Fruit fly (Drosophila melanogaster) whole organism, embryonic: ENCODE data around the gene CG9393.

ENCODE experiments used
- Aef1 ChIP-seq: fragments of 200-800 bp; sonication (Bioruptor generic); IDR thresholded peaks from 3 replicates; pipeline ENCODE4 v1.3.6; 2022; ENCODE audit warnings: missing biosample characterization, missing genetic modification characterization
- Bgb ChIP-seq: fragments of 200-800 bp; sonication (Bioruptor generic); IDR thresholded peaks from 2 replicates; pipeline ENCODE4 v1.3.6; 2022; ENCODE audit warnings: missing biosample characterization, missing genetic modification characterization; ENCODE audit not compliant: partially characterized antibody
- Blimp-1 ChIP-seq: fragments of 200-800 bp; sonication (Bioruptor generic); optimal IDR thresholded peaks from 3 replicates; lab custom pipeline; 2018; ENCODE audit warnings: missing biosample characterization, missing genetic modification characterization, mild to moderate bottlenecking, moderate library complexity, missing genetic modification reagents
- CG11504 ChIP-seq: fragments of 200-800 bp; sonication (Bioruptor generic); optimal IDR thresholded peaks from 3 replicates; lab custom pipeline; 2019; ENCODE audit warnings: missing biosample characterization, mild to moderate bottlenecking, missing genetic modification characterization, moderate library complexity
- CG12744 ChIP-seq: fragments of 200-800 bp; sonication (Bioruptor generic); optimal IDR thresholded peaks from 2 replicates; lab custom pipeline; 2016; ENCODE audit warnings: missing biosample characterization, missing genetic modification characterization
- CG12769 ChIP-seq: fragments of 200-800 bp; sonication (Bioruptor generic); optimal IDR thresholded peaks from 2 replicates; lab custom pipeline; 2019; ENCODE audit warnings: missing biosample characterization, mild to moderate bottlenecking, missing genetic modification characterization, moderate library complexity
- CG14860 ChIP-seq: fragments of 200-800 bp; sonication (Bioruptor generic); IDR thresholded peaks from 3 replicates; pipeline ENCODE4 v1.3.6; 2022; ENCODE audit warnings: missing biosample characterization, missing genetic modification characterization; ENCODE audit not compliant: partially characterized antibody
- CG15269 ChIP-seq: fragments of 200-800 bp; sonication (Bioruptor generic); optimal IDR thresholded peaks from 2 replicates; lab custom pipeline; 2018; ENCODE audit warnings: missing biosample characterization, mild to moderate bottlenecking, missing genetic modification characterization, moderate library complexity
- CG16813 ChIP-seq: fragments of 200-800 bp; sonication (Bioruptor generic); IDR thresholded peaks from 3 replicates; pipeline ENCODE4 v1.3.6; 2022; ENCODE audit warnings: missing biosample characterization, missing genetic modification characterization; ENCODE audit not compliant: partially characterized antibody
- CG2202 ChIP-seq: fragments of 200-800 bp; sonication (Bioruptor generic); optimal IDR thresholded peaks from 2 replicates; lab custom pipeline; 2018; ENCODE audit warnings: missing biosample characterization, mild to moderate bottlenecking, missing genetic modification characterization
- CG6254 ChIP-seq: fragments of 200-800 bp; sonication (Bioruptor generic); optimal IDR thresholded peaks from 3 replicates; lab custom pipeline; 2017; ENCODE audit warnings: mild to moderate bottlenecking, missing biosample characterization, missing genetic modification reagents, missing genetic modification characterization
- CG7963 ChIP-seq: fragments of 200-800 bp; sonication (Bioruptor generic); IDR thresholded peaks from 3 replicates; pipeline ENCODE4 v1.3.6; 2022; ENCODE audit warnings: missing biosample characterization, missing genetic modification characterization; ENCODE audit not compliant: partially characterized antibody
- CG9932 ChIP-seq: fragments of 200-800 bp; sonication (Bioruptor generic); IDR thresholded peaks from 2 replicates; pipeline ENCODE4 v1.3.6; 2022; ENCODE audit warnings: missing biosample characterization, missing genetic modification characterization
- D19B ChIP-seq: fragments of 200-800 bp; sonication (Bioruptor generic); optimal IDR thresholded peaks from 2 replicates; lab custom pipeline; 2017; ENCODE audit warnings: missing biosample characterization, mild to moderate bottlenecking, missing genetic modification characterization
- Dll ChIP-seq: fragments of 200-800 bp; sonication (Bioruptor generic); IDR thresholded peaks from 4 replicates; pipeline ENCODE4 v1.3.6; 2022; ENCODE audit warnings: missing biosample characterization, missing genetic modification characterization; ENCODE audit not compliant: partially characterized antibody
- Drgx ChIP-seq: fragments of 200-800 bp; sonication (Bioruptor generic); IDR thresholded peaks from 2 replicates; pipeline ENCODE4 v1.3.6; 2022; ENCODE audit warnings: missing biosample characterization, missing genetic modification characterization
- HLH4C ChIP-seq: fragments of 200-800 bp; sonication (Bioruptor generic); IDR thresholded peaks from 3 replicates; pipeline ENCODE4 v1.3.6; 2022; ENCODE audit warnings: missing biosample characterization, missing genetic modification characterization; ENCODE audit not compliant: partially characterized antibody
- Med ChIP-seq: fragments of 200-800 bp; sonication (Bioruptor generic); peaks from one replicate; lab custom pipeline; 2016; ENCODE audit warnings: missing biosample characterization, missing genetic modification characterization, mild to moderate bottlenecking, inconsistent platforms, moderate library complexity
- Mes4 ChIP-seq: fragments of 200-800 bp; sonication (Bioruptor generic); optimal IDR thresholded peaks from 2 replicates; lab custom pipeline; 2016; ENCODE audit warnings: missing biosample characterization, missing genetic modification characterization
- Oli ChIP-seq: fragments of 200-800 bp; sonication (Bioruptor generic); optimal IDR thresholded peaks from 2 replicates; lab custom pipeline; 2018; ENCODE audit warnings: missing biosample characterization, mild to moderate bottlenecking, missing genetic modification characterization, moderate library complexity
- Pdp1 ChIP-seq, 2 experiments: fragments of 200-800 bp; sonication (Bioruptor generic); optimal IDR thresholded peaks; 3 replicates each; lab custom pipeline; 2016; ENCODE audit warnings: missing biosample characterization in 2 of 2, missing genetic modification characterization in 2 of 2, mild to moderate bottlenecking in 1 of 2, moderate library complexity in 1 of 2
- Scr ChIP-seq: fragments of 200-800 bp; sonication (Bioruptor generic); IDR thresholded peaks from 2 replicates; pipeline ENCODE4 v1.3.6; 2022; ENCODE audit warnings: missing biosample characterization, missing genetic modification characterization; ENCODE audit not compliant: partially characterized antibody
- Sox102F ChIP-seq: fragments of 200-800 bp; sonication (Bioruptor generic); optimal IDR thresholded peaks from 2 replicates; lab custom pipeline; 2018; ENCODE audit warnings: missing biosample characterization, mild to moderate bottlenecking, missing genetic modification characterization, moderate library complexity
- Sry-β ChIP-seq: fragments of 200-800 bp; sonication (Bioruptor generic); optimal IDR thresholded peaks from 2 replicates; lab custom pipeline; 2018; ENCODE audit warnings: missing biosample characterization, mild to moderate bottlenecking, missing genetic modification characterization, moderate library complexity
- TFAM ChIP-seq: fragments of 200-800 bp; sonication (Bioruptor generic); optimal IDR thresholded peaks from 2 replicates; lab custom pipeline; 2017; ENCODE audit warnings: missing biosample characterization, missing genetic modification characterization, inconsistent platforms
- Xbp1 ChIP-seq: fragments of 200-800 bp; sonication (Bioruptor generic); optimal IDR thresholded peaks from 3 replicates; lab custom pipeline; 2016; ENCODE audit warnings: missing biosample characterization, mild to moderate bottlenecking, missing genetic modification characterization
- ac ChIP-seq: fragments of 200-800 bp; sonication (Bioruptor generic); optimal IDR thresholded peaks from 3 replicates; lab custom pipeline; 2017; ENCODE audit warnings: missing biosample characterization, mild to moderate bottlenecking, missing genetic modification characterization
- ap ChIP-seq: fragments of 200-800 bp; sonication (Bioruptor generic); IDR thresholded peaks from 2 replicates; pipeline ENCODE4 v1.3.6; 2022; ENCODE audit warnings: missing biosample characterization, missing genetic modification characterization
- ato ChIP-seq: fragments of 200-800 bp; sonication (Bioruptor generic); IDR thresholded peaks from 2 replicates; pipeline ENCODE4 v1.3.6; 2022; ENCODE audit warnings: missing biosample characterization, missing genetic modification characterization; ENCODE audit not compliant: partially characterized antibody
- bbx ChIP-seq: fragments of 200-800 bp; sonication (Bioruptor generic); IDR thresholded peaks from 2 replicates; pipeline ENCODE4 v1.3.6; 2022; ENCODE audit warnings: missing biosample characterization, missing genetic modification characterization; ENCODE audit not compliant: partially characterized antibody
- bsh ChIP-seq, 2 experiments: fragments of 200-800 bp; sonication (Bioruptor generic); optimal IDR thresholded peaks; 2 replicates each; lab custom pipeline; 2017 to 2018; ENCODE audit warnings: mild to moderate bottlenecking in 2 of 2, missing biosample characterization in 2 of 2, missing genetic modification characterization in 2 of 2, moderate library complexity in 1 of 2
- crp ChIP-seq, 2 experiments: fragments of 200-800 bp; sonication (Bioruptor generic); optimal IDR thresholded peaks; 2 replicates in 1 of 2; 3 replicates in 1 of 2; lab custom pipeline; 2017; ENCODE audit warnings: missing biosample characterization in 2 of 2, missing genetic modification characterization in 2 of 2, mild to moderate bottlenecking in 1 of 2, moderate library complexity in 1 of 2
- cwo ChIP-seq: fragments of 200-800 bp; sonication (Bioruptor generic); optimal IDR thresholded peaks from 3 replicates; lab custom pipeline; 2017; ENCODE audit warnings: missing biosample characterization, missing genetic modification characterization, mild to moderate bottlenecking, moderate library complexity, missing genetic modification reagents
- fru ChIP-seq: fragments of >200 bp; optimal IDR thresholded peaks from 2 replicates; lab custom pipeline; 2017
- grau ChIP-seq: fragments of 200-800 bp; optimal IDR thresholded peaks from 3 replicates; lab custom pipeline; 2019; ENCODE audit warnings: missing biosample characterization, mild to moderate bottlenecking, missing genetic modification characterization, moderate library complexity
- hb ChIP-seq: fragments of 200-800 bp; sonication (Bioruptor generic); IDR thresholded peaks from 3 replicates; pipeline ENCODE4 v1.3.6; 2022; ENCODE audit warnings: missing biosample characterization, missing genetic modification characterization; ENCODE audit not compliant: partially characterized antibody
- lbe ChIP-seq: fragments of 200-800 bp; sonication (Bioruptor generic); optimal IDR thresholded peaks from 2 replicates; lab custom pipeline; 2016; ENCODE audit warnings: missing biosample characterization, mild to moderate bottlenecking, missing genetic modification characterization
- mld ChIP-seq: fragments of 200-800 bp; sonication (Bioruptor generic); IDR thresholded peaks from 3 replicates; pipeline ENCODE4 v1.3.6; 2022; ENCODE audit warnings: missing biosample characterization, missing genetic modification characterization; ENCODE audit not compliant: partially characterized antibody
- nerfin-2 ChIP-seq: fragments of 200-800 bp; sonication (Bioruptor generic); IDR thresholded peaks from 2 replicates; pipeline ENCODE4 v1.3.6; 2022; ENCODE audit warnings: missing biosample characterization, missing genetic modification characterization; ENCODE audit not compliant: partially characterized antibody
- nom ChIP-seq: fragments of 200-800 bp; sonication (Bioruptor generic); optimal IDR thresholded peaks from 2 replicates; lab custom pipeline; 2017; ENCODE audit warnings: missing biosample characterization, missing genetic modification characterization, mild to moderate bottlenecking, moderate library complexity, missing genetic modification reagents
- psq ChIP-seq: fragments of 200-800 bp; sonication (Bioruptor generic); optimal IDR thresholded peaks from 2 replicates; lab custom pipeline; 2017; ENCODE audit warnings: missing biosample characterization, missing genetic modification characterization
- sens ChIP-seq: fragments of 200-800 bp; sonication (Bioruptor generic); peaks from one replicate; lab custom pipeline; 2016; ENCODE audit warnings: missing biosample characterization, missing genetic modification characterization
- sna ChIP-seq: fragments of 200-800 bp; sonication (Bioruptor generic); IDR thresholded peaks from 2 replicates; pipeline ENCODE4 v1.3.6; 2022; ENCODE audit warnings: missing biosample characterization, missing genetic modification characterization; ENCODE audit not compliant: partially characterized antibody
- tna ChIP-seq: fragments of 200-800 bp; sonication (Bioruptor generic); IDR thresholded peaks from 2 replicates; pipeline ENCODE4 v1.3.6; 2022; ENCODE audit warnings: missing biosample characterization, missing genetic modification characterization; ENCODE audit not compliant: partially characterized antibody
- vnd ChIP-seq: fragments of 200-800 bp; sonication (Bioruptor generic); IDR thresholded peaks from 3 replicates; pipeline ENCODE4 v1.3.6; 2022; ENCODE audit warnings: missing biosample characterization, missing genetic modification characterization; ENCODE audit not compliant: partially characterized antibody
- vvl ChIP-seq: fragments of 200-800 bp; sonication (Bioruptor generic); IDR thresholded peaks from 2 replicates; pipeline ENCODE4 v1.3.6; 2022; ENCODE audit warnings: missing biosample characterization, missing genetic modification characterization

The CG9393 gene

dm6 chr3R:9612217-9612616 is 48.7 kb upstream of the CG9393 start (continued):
- TF ChIP-seq HLH4C (peak; percentile 87), CG14860 (GFP tag; lab: Robert Waterston, UW) (peak; percentile 80), CG2202 (tag; lab: Kevin White, UChicago) (no peak), Mes4 (no peak), CG15269 (peak; percentile 12), mld (GFP tag; lab: Robert Waterston, UW) (peak; percentile 56; the same call in 1 of the 3 replicates), lbe (GFP tag; lab: Kevin White, UChicago) (peak; percentile 29), CG16813 (peak; percentile 69), Xbp1 (GFP tag; lab: Kevin White, UChicago) (peak; percentile 22), sna (GFP tag; lab: Robert Waterston, UW) (no peak; the same call in 1 of the 2 replicates), CG11504 (tag; lab: Kevin White, UChicago) (peak; percentile 17), D19B (GFP tag; lab: Kevin White, UChicago) (peak; percentile 81), ac (no peak), hb (GFP tag; lab: Robert Waterston, UW) (peak; percentile 64; the same call in 1 of the 3 replicates), CG6254 (no peak), grau (tag; lab: Kevin White, UChicago) (peak; percentile 1), CG12769 (tag; lab: Kevin White, UChicago) (peak; percentile 1), CG9932 (peak; percentile 42; the same call in 1 of the 2 replicates), Oli (tag; lab: Kevin White, UChicago) (peak; percentile 4), bsh (GFP tag; optimal IDR thresholded peaks at IDR 0.05; lab: Kevin White, UChicago) (peak in 1 of 2 experiments; percentile 4), tna (GFP tag; lab: Robert Waterston, UW) (peak; percentile 75), bbx (peak; percentile 33; the same call in 1 of the 2 replicates), CG12744 (GFP tag; lab: Kevin White, UChicago) (no peak), ato (peak; percentile 49; the same call in 1 of the 2 replicates), psq (GFP tag; lab: Kevin White, UChicago) (no peak), TFAM (GFP tag; lab: Kevin White, UChicago) (no peak), vvl (GFP tag; lab: Robert Waterston, UW) (0 out of 2 replicates have a peak, but pooled peaks have one; percentile 40), Sox102F (peak; percentile 31), sens (GFP tag; lab: Kevin White, UChicago) (peak; percentile 47), cwo (GFP tag; lab: Kevin White, UChicago) (no peak), Sry-β (no peak), crp (GFP tag; optimal IDR thresholded peaks at IDR 0.05; lab: Kevin White, UChicago) (no peak), Blimp-1 (GFP tag; lab: Kevin White, UChicago) (no peak)

dm6 chr3R:9608206-9608605 is 44.7 kb upstream of the CG9393 start:
- TF ChIP-seq Aef1 (GFP tag; lab: Robert Waterston, UW) (no peak), vnd (peak; percentile 50; the same call in 2 of the 3 replicates), CG14860 (GFP tag; lab: Robert Waterston, UW) (peak; percentile 68; the same call in 2 of the 3 replicates), nerfin-2 (GFP tag; lab: Robert Waterston, UW) (peak; percentile 62), Med (peak; percentile 17), Drgx (GFP tag; lab: Robert Waterston, UW) (0 out of 2 replicates have a peak, but pooled peaks have one; percentile 15), fru (lab: Kevin White, UChicago) (no peak), tna (GFP tag; lab: Robert Waterston, UW) (peak; percentile 78), CG7963 (GFP tag; lab: Robert Waterston, UW) (peak; percentile 58; the same call in 1 of the 3 replicates), bbx (peak; percentile 31; the same call in 1 of the 2 replicates), HLH4C (peak; percentile 87), CG16813 (peak; percentile 60), Bgb (peak; percentile 40; the same call in 1 of the 2 replicates), ap (GFP tag; lab: Robert Waterston, UW) (no peak), hb (GFP tag; lab: Robert Waterston, UW) (0 out of 3 replicates have a peak, but pooled peaks have one; percentile 20), Scr (GFP tag; lab: Robert Waterston, UW) (peak; percentile 48; the same call in 1 of the 2 replicates), Pdp1 (GFP tag; optimal IDR thresholded peaks at IDR 0.05; lab: Kevin White, UChicago) (peak in 1 of 2 experiments; percentile 67), nom (GFP tag; lab: Kevin White, UChicago) (no peak), Dll (GFP tag; lab: Robert Waterston, UW) (0 out of 4 replicates have a peak, but pooled peaks have one; percentile 19)
